Fruit fly (Drosophila melanogaster): ENCODE results near the gene Alms1b.
A peak's percentile ranks its signal among the peaks of the same experiment; 100 is the strongest.

The Alms1b gene

DNA sequence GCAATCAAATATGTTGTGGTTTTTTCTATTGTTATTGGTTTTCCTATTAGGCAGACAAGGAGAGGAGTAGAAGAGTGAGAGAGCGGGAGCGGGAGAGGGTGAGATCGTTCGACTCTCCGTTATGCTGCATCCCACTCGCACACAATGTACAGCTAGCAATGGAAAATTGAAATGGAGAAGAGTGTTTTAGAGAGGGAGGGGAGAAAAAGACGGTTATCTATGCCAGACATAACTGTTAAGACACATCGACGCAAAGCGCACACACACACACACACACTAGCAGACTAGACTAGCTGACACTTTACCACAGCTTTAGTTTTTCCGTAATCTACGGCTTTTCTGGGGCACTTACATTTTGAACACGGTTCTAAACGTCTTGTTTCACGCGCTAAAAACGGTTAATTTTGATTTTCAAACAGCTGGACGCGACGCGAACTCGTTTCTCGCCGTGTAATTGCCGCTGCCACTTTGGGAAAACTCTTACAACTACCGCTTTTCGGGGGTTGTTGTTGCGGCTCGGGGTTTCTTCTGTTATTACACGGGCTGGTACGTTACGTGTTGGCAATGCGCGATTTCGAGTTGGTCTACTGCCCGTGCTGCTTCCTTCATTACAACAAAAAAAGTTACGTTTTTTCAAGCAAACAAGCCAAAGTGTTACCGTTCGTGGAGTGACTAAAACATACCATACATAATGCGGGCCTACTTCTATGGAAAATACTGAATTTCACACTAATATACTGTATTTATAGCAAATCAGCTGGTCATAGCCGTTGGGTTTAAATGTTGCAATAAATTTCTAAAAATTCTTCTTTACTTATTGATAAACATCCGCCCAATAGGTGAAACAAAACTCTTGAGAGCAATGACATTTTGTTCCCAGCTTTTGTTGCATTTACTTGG is 48.4 kb upstream of the Alms1b start, which contains the start of gene fzr (continued):
- TF ChIP-seq ara (GFP tag; IDR thresholded peaks at IDR 0.05) (no peak), fd102C (GFP tag; optimal IDR thresholded peaks at IDR 0.05) (no peak), Nf-YC (tag; optimal IDR thresholded peaks at IDR 0.05) (no peak), ranshi (GFP tag; IDR thresholded peaks at IDR 0.05) (0 out of 2 replicates have a peak, but pooled peaks have one; percentile 12), crc (GFP tag; optimal IDR thresholded peaks at IDR 0.05) (no peak), schlank (tag; optimal IDR thresholded peaks at IDR 0.05) (no peak), CG9817 (tag; optimal IDR thresholded peaks at IDR 0.05) (no peak), H15 (GFP tag; IDR thresholded peaks at IDR 0.05) (0 out of 3 replicates have a peak, but pooled peaks have one; percentile 29), CG11247 (GFP tag; IDR thresholded peaks at IDR 0.05) (no peak), CG16779 (GFP tag; IDR thresholded peaks at IDR 0.05) (0 out of 2 replicates have a peak, but pooled peaks have one; percentile 14), ken (GFP tag; IDR thresholded peaks at IDR 0.05) (no peak), Atf3 (GFP tag; optimal IDR thresholded peaks at IDR 0.05) (no peak), CG7271 (tag; optimal IDR thresholded peaks at IDR 0.05) (no peak), MTF-1 (GFP tag; optimal IDR thresholded peaks at IDR 0.05; ENCODE audit: borderline replicate concordance) (no peak), Rx (GFP tag; IDR thresholded peaks at IDR 0.05) (no peak), Optix (GFP tag; IDR thresholded peaks at IDR 0.05) (no peak), toy (GFP tag; IDR thresholded peaks at IDR 0.05) (no peak), Doc3 (GFP tag; IDR thresholded peaks at IDR 0.05; ENCODE audit: partially characterized antibody) (no peak), unc-4 (GFP tag; IDR thresholded peaks at IDR 0.05; ENCODE audit: partially characterized antibody) (no peak), CG15514 (GFP tag; optimal IDR thresholded peaks at IDR 0.05) (no peak), CG12104 (GFP tag; optimal IDR thresholded peaks at IDR 0.05) (no peak), CG11093 (GFP tag; IDR thresholded peaks at IDR 0.05) (no peak), CG18011 (GFP tag; optimal IDR thresholded peaks at IDR 0.05) (no peak), CG10147 (GFP tag; optimal IDR thresholded peaks at IDR 0.05) (no peak), E2f1 (GFP tag; IDR thresholded peaks at IDR 0.05) (no peak), ERR (GFP tag; optimal IDR thresholded peaks at IDR 0.05) (no peak), p53 (GFP tag; optimal IDR thresholded peaks at IDR 0.05) (no peak), CG7786 (GFP tag; optimal IDR thresholded peaks at IDR 0.05) (no peak), stwl (tag; optimal IDR thresholded peaks at IDR 0.05) (peak; percentile 19), B-H2 (GFP tag; optimal IDR thresholded peaks at IDR 0.05) (no peak), CG6654 (GFP tag; optimal IDR thresholded peaks at IDR 0.05) (no peak), slp2 (GFP tag; optimal IDR thresholded peaks at IDR 0.05) (no peak), pum (GFP tag; optimal IDR thresholded peaks at IDR 0.05) (no peak), chm (GFP tag; IDR thresholded peaks at IDR 0.05) (peak; percentile 73; the same call in 1 of the 2 replicates), tap (tag; optimal IDR thresholded peaks at IDR 0.05) (no peak), nau (GFP tag; optimal IDR thresholded peaks at IDR 0.05) (no peak), CG1603 (tag; optimal IDR thresholded peaks at IDR 0.05) (no peak), Blimp-1 (GFP tag; optimal IDR thresholded peaks at IDR 0.05) (no peak), lola (GFP tag; optimal IDR thresholded peaks at IDR 0.05) (no peak), TFAM (GFP tag; optimal IDR thresholded peaks at IDR 0.05) (no peak), ham (GFP tag; IDR thresholded peaks at IDR 0.05) (no peak), pan (optimal IDR thresholded peaks at IDR 0.05) (no peak), pan (GFP tag; optimal IDR thresholded peaks at IDR 0.05 in 1 of 2, IDR thresholded peaks at IDR 0.05 in 1 of 2) (no peak), Hr3 (GFP tag; optimal IDR thresholded peaks at IDR 0.05) (no peak), sc (optimal IDR thresholded peaks at IDR 0.05) (no peak), sc (GFP tag; optimal IDR thresholded peaks at IDR 0.05) (no peak), CG11085 (GFP tag; IDR thresholded peaks at IDR 0.05) (no peak), mld (GFP tag; IDR thresholded peaks at IDR 0.05; ENCODE audit: partially characterized antibody) (no peak), CG7928 (GFP tag; optimal IDR thresholded peaks at IDR 0.05) (no peak)
